Worm (Caenorhabditis elegans): ENCODE data around the gene snap-29.

- TF ChIP-seq npax-4 (tag; optimal IDR thresholded peaks at IDR 0.05) (no peak), ama-1 (optimal IDR thresholded peaks at IDR 0.05) (no peak), hlh-15 (tag; optimal IDR thresholded peaks at IDR 0.05) (no peak), nhr-232 (tag; optimal IDR thresholded peaks at IDR 0.05) (no peak), nfya-1 (tag; optimal IDR thresholded peaks at IDR 0.05) (no peak), pha-2 (tag; optimal IDR thresholded peaks at IDR 0.05) (no peak), ceh-9 (tag; optimal IDR thresholded peaks at IDR 0.05) (no peak), pqm-1 (tag; optimal IDR thresholded peaks at IDR 0.05) (no peak), T23F11.4 (GFP tag; optimal IDR thresholded peaks at IDR 0.05) (no peak), pha-4 (tag; optimal IDR thresholded peaks at IDR 0.05) (no peak), unc-55 (GFP tag; optimal IDR thresholded peaks at IDR 0.05) (no peak), ets-4 (tag; optimal IDR thresholded peaks at IDR 0.05) (no peak), gmeb-2 (tag; optimal IDR thresholded peaks at IDR 0.05) (no peak)
Observed at ce11 chrIII:8743796-8744404, 32.2 kb upstream of the snap-29 start, which contains the start of gene ZK370.6.
